Fruit fly (Drosophila melanogaster) whole organism, pupa: ENCODE measurements around the gene CG32750.

Source experiments
- CG10348 ChIP-seq: fragments of 200-800 bp; sonication (Bioruptor generic); IDR thresholded peaks from 2 replicates; pipeline ENCODE4 v1.3.6; 2022; ENCODE audit warnings: missing biosample characterization, missing genetic modification characterization
- CG14655 ChIP-seq: fragments of 200-800 bp; sonication (Bioruptor generic); optimal IDR thresholded peaks from 3 replicates; lab custom pipeline; 2017; ENCODE audit warnings: mild to moderate bottlenecking, missing biosample characterization, missing genetic modification reagents, missing genetic modification characterization
- CG34367 ChIP-seq: fragments of 200-800 bp; sonication (Bioruptor generic); optimal IDR thresholded peaks from 2 replicates; lab custom pipeline; 2018; ENCODE audit warnings: missing biosample characterization, mild to moderate bottlenecking, missing genetic modification characterization
- CG4496 ChIP-seq: fragments of 200-800 bp; sonication (Bioruptor generic); IDR thresholded peaks from 3 replicates; pipeline ENCODE4 v1.3.6; 2022; ENCODE audit warnings: missing biosample characterization, missing genetic modification characterization
- rn ChIP-seq: fragments of 200-800 bp; sonication (Bioruptor generic); IDR thresholded peaks from 2 replicates; pipeline ENCODE4 v1.3.6; 2022; ENCODE audit warnings: missing biosample characterization, missing genetic modification characterization

dm6 chrX:6225472-6226049 is 29.3 kb upstream of the CG32750 start, which contains the start of gene dtn:
- TF ChIP-seq CG34367 (tag; lab: Kevin White, UChicago) (no peak), CG14655 (no peak), rn (GFP tag; lab: Robert Waterston, UW) (no peak), CG10348 (GFP tag; lab: Robert Waterston, UW) (no peak), CG4496 (GFP tag; lab: Robert Waterston, UW) (no peak)
